Worm (Caenorhabditis elegans) whole organism, late embryonic: ENCODE results near the gene F52F10.2.

ENCODE experiments used
- Y22D7AL.16 ChIP-seq: sonication (generic microtip); optimal IDR thresholded peaks from 2 replicates; lab custom pipeline; 2016; ENCODE audit warnings: missing genetic modification characterization, missing compliant biosample characterization
- lin-11 ChIP-seq: fragments of 200-800 bp; sonication (Bioruptor generic); optimal IDR thresholded peaks from 2 replicates; lab custom pipeline; 2018; ENCODE audit warnings: mild to moderate bottlenecking, missing genetic modification characterization, missing compliant biosample characterization

DNA sequence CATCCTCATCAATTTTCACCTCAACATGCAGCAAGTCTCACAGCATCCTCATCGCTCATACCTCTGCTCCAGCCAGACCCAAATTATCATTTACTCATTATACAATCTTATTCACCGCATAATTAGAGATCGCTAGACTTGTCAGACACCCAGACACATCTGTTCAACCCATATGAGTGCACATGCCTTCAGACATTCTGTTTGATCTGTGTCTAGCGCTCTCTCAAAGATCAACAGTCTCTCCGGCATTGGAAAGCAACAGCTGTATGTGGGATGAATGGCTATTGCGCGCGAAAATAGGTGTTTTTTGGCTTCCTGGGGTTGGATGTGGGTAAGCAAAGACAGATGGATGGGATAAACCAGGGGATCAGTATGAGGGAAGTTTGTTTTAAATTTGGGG lies 24.6 kb downstream of the F52F10.2 start:
- TF ChIP-seq Y22D7AL.16 (tag; lab: Kevin White, UChicago), result no peak
- TF ChIP-seq lin-11, result no peak
